Fruit fly (Drosophila melanogaster): ENCODE data around the gene ea.

- TF ChIP-seq CG7101 (tag; optimal IDR thresholded peaks at IDR 0.05): no peak
- no peak for TF ChIP-seq CG14711 (tag; optimal IDR thresholded peaks at IDR 0.05)
- no peak for TF ChIP-seq Crg-1 (GFP tag; optimal IDR thresholded peaks at IDR 0.05)
- TF ChIP-seq tj (GFP tag; optimal IDR thresholded peaks at IDR 0.05): no peak
- no peak for TF ChIP-seq kay (GFP tag; ENCODE audit: borderline replicate concordance)
- no peak for TF ChIP-seq CG12768 (GFP tag; optimal IDR thresholded peaks at IDR 0.05)
- TF ChIP-seq CG1620 (GFP tag; optimal IDR thresholded peaks at IDR 0.05): no peak
- no peak for TF ChIP-seq Hr96 (GFP tag; optimal IDR thresholded peaks at IDR 0.05)
- TF ChIP-seq CG11617 (GFP tag; optimal IDR thresholded peaks at IDR 0.05): no peak
- no peak for TF ChIP-seq cic (GFP tag; optimal IDR thresholded peaks at IDR 0.05)
- TF ChIP-seq Mnt (GFP tag; optimal IDR thresholded peaks at IDR 0.05): no peak
- no peak for TF ChIP-seq cnc (optimal IDR thresholded peaks at IDR 0.05)
- TF ChIP-seq CG7045 (GFP tag; optimal IDR thresholded peaks at IDR 0.05): no peak
Observed at dm6 chr3R:15288802-15289201, 39.7 kb upstream of the ea start.
